Worm (Caenorhabditis elegans) whole organism, L2 larva: Measurements from ENCODE around the gene fbxb-46.
"Not testable (repeated sequence)": the region's sequence is repeated elsewhere in the genome, so short reads cannot be mapped to it uniquely, and the experiment has no call there.

Source experiments
- C34F6.9 ChIP-seq: fragments of 150-350 bp; optimal IDR thresholded peaks from 2 replicates; lab custom pipeline; 2014; ENCODE audit warnings: missing biosample characterization, missing genetic modification characterization
- R02D3.7 ChIP-seq: fragments of 150-350 bp; optimal IDR thresholded peaks from 2 replicates; lab custom pipeline; 2014; ENCODE audit warnings: missing biosample characterization, missing genetic modification characterization
- Y55F3AM.14 ChIP-seq: fragments of 200-800 bp; sonication (Bioruptor generic); optimal IDR thresholded peaks from 2 replicates; lab custom pipeline; 2018; ENCODE audit warnings: mild to moderate bottlenecking, missing genetic modification characterization, missing compliant biosample characterization
- ZK546.5 ChIP-seq: sonication (generic microtip); optimal IDR thresholded peaks from 2 replicates; lab custom pipeline; 2017; ENCODE audit warnings: missing biosample characterization, missing genetic modification characterization
- ama-1 ChIP-seq: fragments of 150-350 bp; optimal IDR thresholded peaks from 2 replicates; lab custom pipeline; 2018; ENCODE audit warnings: inconsistent platforms
- blmp-1 ChIP-seq: sonication (generic microtip); optimal IDR thresholded peaks from 2 replicates; lab custom pipeline; 2017; ENCODE audit warnings: missing genetic modification characterization, mild to moderate bottlenecking, missing compliant biosample characterization, antibody characterized with exemption, moderate library complexity; ENCODE audit not compliant: insufficient read depth
- ceh-82 ChIP-seq: fragments of 150-350 bp; optimal IDR thresholded peaks from 2 replicates; lab custom pipeline; 2014; ENCODE audit warnings: missing biosample characterization, missing genetic modification characterization
- crh-2 ChIP-seq: sonication (generic microtip); optimal IDR thresholded peaks from 2 replicates; lab custom pipeline; 2017; ENCODE audit warnings: missing biosample characterization, missing genetic modification characterization
- dmd-4 ChIP-seq: sonication (generic microtip); optimal IDR thresholded peaks from 2 replicates; lab custom pipeline; 2017; ENCODE audit warnings: missing biosample characterization, missing genetic modification characterization
- egl-27 ChIP-seq: sonication (generic microtip); optimal IDR thresholded peaks from 3 replicates; lab custom pipeline; 2017; ENCODE audit warnings: missing biosample characterization, missing genetic modification reagents, missing genetic modification characterization
- elt-1 ChIP-seq: fragments of 150-350 bp; optimal IDR thresholded peaks from 2 replicates; lab custom pipeline; 2014; ENCODE audit warnings: missing biosample characterization, missing genetic modification characterization
- fos-1 ChIP-seq: fragments of 150-350 bp; optimal IDR thresholded peaks from 2 replicates; lab custom pipeline; 2014; ENCODE audit warnings: missing biosample characterization, missing genetic modification characterization
- gmeb-1 ChIP-seq: fragments of 150-350 bp; optimal IDR thresholded peaks from 2 replicates; lab custom pipeline; 2014; ENCODE audit warnings: missing biosample characterization, missing genetic modification characterization
- lin-11 ChIP-seq: fragments of 150-350 bp; sonication (generic microtip); optimal IDR thresholded peaks from 2 replicates; lab custom pipeline; 2014; ENCODE audit warnings: missing biosample characterization, missing genetic modification characterization, inconsistent platforms, mixed read lengths
- lin-39 ChIP-seq: fragments of 150-350 bp; optimal IDR thresholded peaks from 2 replicates; lab custom pipeline; 2014; ENCODE audit warnings: missing biosample characterization, missing genetic modification reagents, missing genetic modification characterization
- lsy-2 ChIP-seq, 2 experiments: fragments of 150-350 bp in 1 of 2; sonication (generic microtip) in 1 of 2; optimal IDR thresholded peaks; 2 replicates each; lab custom pipeline; 2014 to 2017; ENCODE audit warnings: missing biosample characterization in 2 of 2, missing genetic modification characterization in 2 of 2
- mab-5 ChIP-seq: fragments of 150-350 bp; optimal IDR thresholded peaks from 2 replicates; lab custom pipeline; 2014; ENCODE audit warnings: missing biosample characterization, missing genetic modification characterization
- mbf-1 ChIP-seq: sonication (generic microtip); optimal IDR thresholded peaks from 2 replicates; lab custom pipeline; 2017; ENCODE audit warnings: missing biosample characterization, missing genetic modification characterization
- mdl-1 ChIP-seq, 2 experiments: fragments of 150-350 bp in 1 of 2; sonication (generic microtip) in 1 of 2; optimal IDR thresholded peaks; 2 replicates each; lab custom pipeline; 2017; ENCODE audit warnings: missing biosample characterization in 2 of 2, missing genetic modification characterization in 2 of 2
- nhr-10 ChIP-seq: sonication (generic microtip); optimal IDR thresholded peaks from 2 replicates; lab custom pipeline; 2017; ENCODE audit warnings: missing biosample characterization, missing genetic modification characterization
- nhr-12 ChIP-seq: fragments of 150-350 bp; optimal IDR thresholded peaks from 2 replicates; lab custom pipeline; 2014; ENCODE audit warnings: missing biosample characterization, missing genetic modification characterization
- nhr-129 ChIP-seq: fragments of 150-350 bp; optimal IDR thresholded peaks from 2 replicates; lab custom pipeline; 2014; ENCODE audit warnings: missing biosample characterization, missing genetic modification characterization
- nhr-23 ChIP-seq: fragments of 150-350 bp; optimal IDR thresholded peaks from 2 replicates; lab custom pipeline; 2014; ENCODE audit warnings: missing biosample characterization, missing genetic modification reagents, missing genetic modification characterization
- nhr-237 ChIP-seq: fragments of 150-350 bp; optimal IDR thresholded peaks from 2 replicates; lab custom pipeline; 2014; ENCODE audit warnings: missing biosample characterization, missing genetic modification characterization
- nhr-25 ChIP-seq: fragments of 150-350 bp; sonication (generic microtip); optimal IDR thresholded peaks from 3 replicates; lab custom pipeline; 2014; ENCODE audit warnings: missing biosample characterization, missing genetic modification characterization
- nhr-77 ChIP-seq: fragments of 150-350 bp; optimal IDR thresholded peaks from 2 replicates; lab custom pipeline; 2014; ENCODE audit warnings: missing biosample characterization, missing genetic modification characterization
- peb-1 ChIP-seq: fragments of 150-350 bp; optimal IDR thresholded peaks from 2 replicates; lab custom pipeline; 2014; ENCODE audit warnings: missing biosample characterization, missing genetic modification characterization
- sem-4 ChIP-seq: fragments of 150-350 bp; optimal IDR thresholded peaks from 2 replicates; lab custom pipeline; 2014; ENCODE audit warnings: missing biosample characterization, missing genetic modification reagents, missing genetic modification characterization
- sma-9 ChIP-seq, 2 experiments: fragments of 150-350 bp in 1 of 2; sonication (generic microtip) in 1 of 2; optimal IDR thresholded peaks; 2 replicates each; lab custom pipeline; 2014 to 2016; ENCODE audit warnings: missing genetic modification characterization in 2 of 2, mild to moderate bottlenecking in 1 of 2, missing biosample characterization in 1 of 2, missing compliant biosample characterization in 1 of 2, missing genetic modification reagents in 1 of 2, moderate library complexity in 1 of 2
- snpc-4 ChIP-seq: fragments of 150-350 bp; optimal IDR thresholded peaks from 2 replicates; lab custom pipeline; 2014; ENCODE audit warnings: missing biosample characterization, missing genetic modification characterization
- unc-39 ChIP-seq: fragments of 150-350 bp; optimal IDR thresholded peaks from 2 replicates; lab custom pipeline; 2014; ENCODE audit warnings: missing biosample characterization, missing genetic modification characterization
- unc-55 ChIP-seq: fragments of 150-350 bp; sonication (generic microtip); optimal IDR thresholded peaks from 3 replicates; lab custom pipeline; 2014; ENCODE audit warnings: missing biosample characterization, missing genetic modification reagents, missing genetic modification characterization
- zag-1 ChIP-seq: fragments of 150-350 bp; optimal IDR thresholded peaks from 2 replicates; lab custom pipeline; 2014; ENCODE audit warnings: missing biosample characterization, missing genetic modification characterization
- ztf-11 ChIP-seq: sonication (generic microtip); optimal IDR thresholded peaks from 2 replicates; lab custom pipeline; 2017; ENCODE audit warnings: missing biosample characterization, missing genetic modification characterization

fbxb-46 gene

ce11 chrII:1567646-1568045 is 3.3 kb downstream of the fbxb-46 start, which contains the start of gene K05F6.8:
Gene K05F6.8 (minus strand): TSS chrII:1567746.
- no peak for TF ChIP-seq ZK546.5
- TF ChIP-seq Y55F3AM.14 (GFP tag; lab: Kevin White, UChicago): no peak
- TF ChIP-seq sma-9 (GFP tag; optimal IDR thresholded peaks at IDR 0.05; lab: Kevin White, UChicago): no peak
- TF ChIP-seq sma-9 (tag; optimal IDR thresholded peaks at IDR 0.05; lab: Kevin White, UChicago): no peak
- no peak for TF ChIP-seq elt-1 (tag; lab: Kevin White, UChicago)
- TF ChIP-seq egl-27 (tag; lab: Kevin White, UChicago): no peak
- TF ChIP-seq peb-1 (tag; lab: Kevin White, UChicago): no peak
- TF ChIP-seq zag-1 (tag; lab: Kevin White, UChicago): no peak
- no peak for TF ChIP-seq nhr-10 (tag; lab: Kevin White, UChicago)
- no peak for TF ChIP-seq C34F6.9 (tag; lab: Kevin White, UChicago)
- no peak for TF ChIP-seq unc-39
- no peak for TF ChIP-seq dmd-4
- TF ChIP-seq nhr-129: no peak
- no peak for TF ChIP-seq nhr-25 (tag; lab: Kevin White, UChicago)
- TF ChIP-seq nhr-77 (tag; lab: Kevin White, UChicago): no peak
- TF ChIP-seq unc-55 (GFP tag; lab: Kevin White, UChicago): no peak
- TF ChIP-seq, all 48 proteins: peak for 0

- TF ChIP-seq ama-1 (lab: Kevin White, UChicago): no peak
- TF ChIP-seq sma-9 (GFP tag; optimal IDR thresholded peaks at IDR 0.05; lab: Kevin White, UChicago): no peak
- TF ChIP-seq sma-9 (tag; optimal IDR thresholded peaks at IDR 0.05; lab: Kevin White, UChicago): no peak
- TF ChIP-seq lin-39 (tag; lab: Kevin White, UChicago): no peak
- no peak for TF ChIP-seq Y55F3AM.14 (GFP tag; lab: Kevin White, UChicago)
- TF ChIP-seq peb-1 (tag; lab: Kevin White, UChicago): no peak
- TF ChIP-seq elt-1 (tag; lab: Kevin White, UChicago): no peak
- no peak for TF ChIP-seq crh-2 (tag; lab: Kevin White, UChicago)
- no peak for TF ChIP-seq ceh-82 (tag; lab: Kevin White, UChicago)
- no peak for TF ChIP-seq lin-11 (tag; lab: Kevin White, UChicago)
- TF ChIP-seq, all 48 proteins: peak for 0
Measured at ce11 chrII:1561863-1562262, 9.1 kb downstream of the fbxb-46 start, which contains the start of gene K05F6.14. Gene K05F6.14 (plus strand): TSS chrII:1562163.

- TF ChIP-seq lin-39 (tag; lab: Kevin White, UChicago): no peak
- TF ChIP-seq mbf-1 (tag; lab: Kevin White, UChicago): no peak
- no peak for TF ChIP-seq C34F6.9 (tag; lab: Kevin White, UChicago)
- no peak for TF ChIP-seq lsy-2 (tag; optimal IDR thresholded peaks at IDR 0.05; lab: Kevin White, UChicago)
- TF ChIP-seq egl-27 (tag; lab: Kevin White, UChicago): no peak
- TF ChIP-seq R02D3.7 (tag; lab: Kevin White, UChicago): no peak
- no peak for TF ChIP-seq nhr-23
- no peak for TF ChIP-seq mab-5 (tag; lab: Kevin White, UChicago)
- no peak for TF ChIP-seq fos-1
- no peak for TF ChIP-seq snpc-4 (tag; lab: Kevin White, UChicago)
- no peak for TF ChIP-seq nhr-237
- no peak for TF ChIP-seq crh-2 (tag; lab: Kevin White, UChicago)
- no peak for TF ChIP-seq gmeb-1 (tag; lab: Kevin White, UChicago)
- TF ChIP-seq blmp-1 (tag; lab: Kevin White, UChicago): no peak
- TF ChIP-seq ztf-11 (tag; lab: Kevin White, UChicago): no peak
- TF ChIP-seq mdl-1 (tag; optimal IDR thresholded peaks at IDR 0.05; lab: Kevin White, UChicago): no peak
- no peak for TF ChIP-seq ama-1 (lab: Kevin White, UChicago)
- no peak for TF ChIP-seq nhr-12
- no peak for TF ChIP-seq lin-11 (tag; lab: Kevin White, UChicago)
- TF ChIP-seq, all 48 proteins: peak for 0
Measured at ce11 chrII:1560839-1561238, 10.1 kb downstream of the fbxb-46 start.

ce11 chrII:1556217-1556616 is 14.7 kb downstream of the fbxb-46 start, which contains the start of the genes fbxb-54 and fbxb-50:
Gene fbxb-54 (minus strand): TSS chrII:1556317.
Gene fbxb-50 (plus strand): TSS chrII:1556443.
- not testable (repeated sequence) for TF ChIP-seq ama-1 (lab: Kevin White, UChicago); sem-4 (tag; lab: Kevin White, UChicago); Y55F3AM.14 (GFP tag; lab: Kevin White, UChicago)
